Worm (Caenorhabditis elegans) whole organism, late embryonic: Measurements from ENCODE around the gene lite-1.

Experiments used
- K09A11.1 ChIP-seq: sonication (generic microtip); optimal IDR thresholded peaks from 2 replicates; lab custom pipeline; 2017; ENCODE audit warnings: antibody characterized with exemption, mild to moderate bottlenecking, missing genetic modification characterization, missing compliant biosample characterization; ENCODE audit not compliant: insufficient read depth
- ceh-19 ChIP-seq: fragments of 200-800 bp; sonication (Bioruptor generic); optimal IDR thresholded peaks from 2 replicates; lab custom pipeline; 2018; ENCODE audit warnings: mild to moderate bottlenecking, missing genetic modification characterization, missing compliant biosample characterization
- ceh-30 ChIP-seq: fragments of 150-350 bp; optimal IDR thresholded peaks from 2 replicates; lab custom pipeline; 2014; ENCODE audit warnings: missing biosample characterization, missing genetic modification characterization
- ceh-45 ChIP-seq: fragments of 200-800 bp; sonication (Bioruptor generic); IDR thresholded peaks from 2 replicates; pipeline ENCODE4 v1.3.6; 2022; ENCODE audit warnings: missing genetic modification reagents, missing genetic modification characterization, missing compliant biosample characterization
- ceh-9 ChIP-seq: sonication (generic microtip); optimal IDR thresholded peaks from 2 replicates; lab custom pipeline; 2016; ENCODE audit warnings: mild to moderate bottlenecking, missing genetic modification characterization, inconsistent platforms, missing compliant biosample characterization
- elt-2 ChIP-seq: sonication (generic microtip); optimal IDR thresholded peaks from 2 replicates; lab custom pipeline; 2016; ENCODE audit warnings: missing genetic modification reagents, missing genetic modification characterization, missing compliant biosample characterization
- hlh-13 ChIP-seq: fragments of 200-800 bp; sonication (Bioruptor generic); optimal IDR thresholded peaks from 2 replicates; lab custom pipeline; 2018; ENCODE audit warnings: mild to moderate bottlenecking, missing genetic modification characterization, missing compliant biosample characterization
- madf-2 ChIP-seq: sonication (generic microtip); optimal IDR thresholded peaks from 2 replicates; lab custom pipeline; 2017; ENCODE audit warnings: missing genetic modification characterization, missing compliant biosample characterization
- nfya-1 ChIP-seq: sonication (generic microtip); optimal IDR thresholded peaks from 2 replicates; lab custom pipeline; 2017; ENCODE audit warnings: missing genetic modification characterization, mild to moderate bottlenecking, missing compliant biosample characterization, antibody characterized with exemption, moderate library complexity
- odd-2 ChIP-seq: sonication (generic microtip); optimal IDR thresholded peaks from 2 replicates; lab custom pipeline; 2017; ENCODE audit warnings: antibody characterized with exemption, mild to moderate bottlenecking, missing genetic modification characterization, missing compliant biosample characterization
- pag-3 ChIP-seq: sonication (generic microtip); optimal IDR thresholded peaks from 2 replicates; lab custom pipeline; 2016; ENCODE audit warnings: missing compliant biosample characterization, missing genetic modification characterization, borderline replicate concordance
- pha-4 ChIP-seq: fragments of 150-350 bp; optimal IDR thresholded peaks from 2 replicates; lab custom pipeline; 2018; ENCODE audit warnings: missing biosample characterization, missing genetic modification reagents, missing genetic modification characterization
- sox-2 ChIP-seq: fragments of 200-800 bp; sonication (Bioruptor generic); IDR thresholded peaks from 2 replicates; pipeline ENCODE4 v1.3.6; 2022; ENCODE audit warnings: missing genetic modification reagents, missing genetic modification characterization, missing compliant biosample characterization
- unc-86 ChIP-seq: sonication (generic microtip); optimal IDR thresholded peaks from 2 replicates; lab custom pipeline; 2016; ENCODE audit warnings: missing genetic modification characterization, missing compliant biosample characterization

DNA sequence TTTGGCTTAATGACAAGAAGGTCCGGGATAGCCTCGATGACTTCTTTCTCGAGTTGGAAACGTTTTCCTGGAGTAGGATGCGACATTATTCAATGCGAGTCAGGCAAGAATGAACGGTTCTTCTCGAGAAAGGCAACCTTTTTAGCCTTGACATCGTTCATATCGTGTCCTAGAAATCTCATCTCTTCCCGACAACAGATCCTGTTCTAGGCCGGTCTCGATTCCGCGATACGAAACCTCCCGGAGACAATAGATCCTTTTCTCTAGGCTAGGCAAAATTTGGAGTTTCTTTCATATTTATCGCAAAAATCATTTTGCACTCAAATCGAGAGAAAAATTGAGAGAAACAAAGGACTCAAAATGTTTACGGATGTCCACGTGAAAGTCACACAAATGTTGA, 8.4 kb upstream of the lite-1 start, which contains the start of gene rml-3:
- TF ChIP-seq ceh-30 (tag; lab: Kevin White, UChicago) = no peak
- TF ChIP-seq pha-4 (tag; lab: Kevin White, UChicago) = no peak
- TF ChIP-seq K09A11.1 (tag; lab: Kevin White, UChicago) = no peak
- TF ChIP-seq hlh-13 (GFP tag; lab: Kevin White, UChicago) = no peak
- TF ChIP-seq nfya-1 (tag; lab: Kevin White, UChicago) = no peak
- TF ChIP-seq sox-2 (GFP tag; lab: Robert Waterston, UW) = no peak
- TF ChIP-seq ceh-45 (GFP tag; lab: Robert Waterston, UW) = no peak
- no peak for TF ChIP-seq odd-2 (tag; lab: Kevin White, UChicago)
- no peak for TF ChIP-seq ceh-9
- TF ChIP-seq elt-2 = no peak
- TF ChIP-seq unc-86 (tag; lab: Kevin White, UChicago) = no peak
- TF ChIP-seq ceh-19 (GFP tag; lab: Kevin White, UChicago) = no peak
- TF ChIP-seq pag-3 (tag; lab: Kevin White, UChicago) = no peak
- no peak for TF ChIP-seq madf-2
